Worm (Caenorhabditis elegans) whole organism, L2 larva: ENCODE results near the gene Y41G9A.17.

ENCODE experiments used
- C34F6.9 ChIP-seq: fragments of 150-350 bp; optimal IDR thresholded peaks from 2 replicates; lab custom pipeline; 2014; ENCODE audit warnings: missing biosample characterization, missing genetic modification characterization
- R02D3.7 ChIP-seq: fragments of 150-350 bp; optimal IDR thresholded peaks from 2 replicates; lab custom pipeline; 2014; ENCODE audit warnings: missing biosample characterization, missing genetic modification characterization
- Y55F3AM.14 ChIP-seq: fragments of 200-800 bp; sonication (Bioruptor generic); optimal IDR thresholded peaks from 2 replicates; lab custom pipeline; 2018; ENCODE audit warnings: mild to moderate bottlenecking, missing genetic modification characterization, missing compliant biosample characterization
- ZK546.5 ChIP-seq: sonication (generic microtip); optimal IDR thresholded peaks from 2 replicates; lab custom pipeline; 2017; ENCODE audit warnings: missing biosample characterization, missing genetic modification characterization
- aly-2 ChIP-seq: fragments of 150-350 bp; optimal IDR thresholded peaks from 2 replicates; lab custom pipeline; 2014; ENCODE audit warnings: missing biosample characterization, missing genetic modification characterization
- blmp-1 ChIP-seq: sonication (generic microtip); optimal IDR thresholded peaks from 2 replicates; lab custom pipeline; 2017; ENCODE audit warnings: missing genetic modification characterization, mild to moderate bottlenecking, missing compliant biosample characterization, antibody characterized with exemption, moderate library complexity; ENCODE audit not compliant: insufficient read depth
- ceh-16 ChIP-seq: fragments of 150-350 bp; optimal IDR thresholded peaks from 2 replicates; lab custom pipeline; 2014; ENCODE audit warnings: missing biosample characterization, missing genetic modification characterization
- ceh-82 ChIP-seq: fragments of 150-350 bp; optimal IDR thresholded peaks from 2 replicates; lab custom pipeline; 2014; ENCODE audit warnings: missing biosample characterization, missing genetic modification characterization
- crh-2 ChIP-seq: sonication (generic microtip); optimal IDR thresholded peaks from 2 replicates; lab custom pipeline; 2017; ENCODE audit warnings: missing biosample characterization, missing genetic modification characterization
- dmd-4 ChIP-seq: sonication (generic microtip); optimal IDR thresholded peaks from 2 replicates; lab custom pipeline; 2017; ENCODE audit warnings: missing biosample characterization, missing genetic modification characterization
- egl-27 ChIP-seq: sonication (generic microtip); optimal IDR thresholded peaks from 3 replicates; lab custom pipeline; 2017; ENCODE audit warnings: missing biosample characterization, missing genetic modification reagents, missing genetic modification characterization
- elt-1 ChIP-seq: fragments of 150-350 bp; optimal IDR thresholded peaks from 2 replicates; lab custom pipeline; 2014; ENCODE audit warnings: missing biosample characterization, missing genetic modification characterization
- fos-1 ChIP-seq: fragments of 150-350 bp; optimal IDR thresholded peaks from 2 replicates; lab custom pipeline; 2014; ENCODE audit warnings: missing biosample characterization, missing genetic modification characterization
- gmeb-1 ChIP-seq: fragments of 150-350 bp; optimal IDR thresholded peaks from 2 replicates; lab custom pipeline; 2014; ENCODE audit warnings: missing biosample characterization, missing genetic modification characterization
- lin-39 ChIP-seq: fragments of 150-350 bp; optimal IDR thresholded peaks from 2 replicates; lab custom pipeline; 2014; ENCODE audit warnings: missing biosample characterization, missing genetic modification reagents, missing genetic modification characterization
- lsy-2 ChIP-seq, 2 experiments: fragments of 150-350 bp in 1 of 2; sonication (generic microtip) in 1 of 2; optimal IDR thresholded peaks; 2 replicates each; lab custom pipeline; 2014 to 2017; ENCODE audit warnings: missing biosample characterization in 2 of 2, missing genetic modification characterization in 2 of 2
- mab-5 ChIP-seq: fragments of 150-350 bp; optimal IDR thresholded peaks from 2 replicates; lab custom pipeline; 2014; ENCODE audit warnings: missing biosample characterization, missing genetic modification characterization
- mbf-1 ChIP-seq: sonication (generic microtip); optimal IDR thresholded peaks from 2 replicates; lab custom pipeline; 2017; ENCODE audit warnings: missing biosample characterization, missing genetic modification characterization
- mdl-1 ChIP-seq, 2 experiments: fragments of 150-350 bp in 1 of 2; sonication (generic microtip) in 1 of 2; optimal IDR thresholded peaks; 2 replicates each; lab custom pipeline; 2017; ENCODE audit warnings: missing biosample characterization in 2 of 2, missing genetic modification characterization in 2 of 2
- nhr-10 ChIP-seq: sonication (generic microtip); optimal IDR thresholded peaks from 2 replicates; lab custom pipeline; 2017; ENCODE audit warnings: missing biosample characterization, missing genetic modification characterization
- nhr-11 ChIP-seq: fragments of 150-350 bp; optimal IDR thresholded peaks from 2 replicates; lab custom pipeline; 2014; ENCODE audit warnings: missing biosample characterization, missing genetic modification characterization
- nhr-12 ChIP-seq: fragments of 150-350 bp; optimal IDR thresholded peaks from 2 replicates; lab custom pipeline; 2014; ENCODE audit warnings: missing biosample characterization, missing genetic modification characterization
- nhr-129 ChIP-seq: fragments of 150-350 bp; optimal IDR thresholded peaks from 2 replicates; lab custom pipeline; 2014; ENCODE audit warnings: missing biosample characterization, missing genetic modification characterization
- nhr-23 ChIP-seq: fragments of 150-350 bp; optimal IDR thresholded peaks from 2 replicates; lab custom pipeline; 2014; ENCODE audit warnings: missing biosample characterization, missing genetic modification reagents, missing genetic modification characterization
- nhr-237 ChIP-seq: fragments of 150-350 bp; optimal IDR thresholded peaks from 2 replicates; lab custom pipeline; 2014; ENCODE audit warnings: missing biosample characterization, missing genetic modification characterization
- nhr-25 ChIP-seq: fragments of 150-350 bp; sonication (generic microtip); optimal IDR thresholded peaks from 3 replicates; lab custom pipeline; 2014; ENCODE audit warnings: missing biosample characterization, missing genetic modification characterization
- nhr-77 ChIP-seq: fragments of 150-350 bp; optimal IDR thresholded peaks from 2 replicates; lab custom pipeline; 2014; ENCODE audit warnings: missing biosample characterization, missing genetic modification characterization
- sem-4 ChIP-seq: fragments of 150-350 bp; optimal IDR thresholded peaks from 2 replicates; lab custom pipeline; 2014; ENCODE audit warnings: missing biosample characterization, missing genetic modification reagents, missing genetic modification characterization
- skn-1 ChIP-seq: sonication (generic microtip); optimal IDR thresholded peaks from 2 replicates; lab custom pipeline; 2017; ENCODE audit warnings: missing biosample characterization, missing genetic modification characterization
- sma-3 ChIP-seq: sonication (generic microtip); optimal IDR thresholded peaks from 2 replicates; lab custom pipeline; 2016; ENCODE audit warnings: missing genetic modification reagents, missing genetic modification characterization, missing compliant biosample characterization
- sma-9 ChIP-seq, 2 experiments: fragments of 150-350 bp in 1 of 2; sonication (generic microtip) in 1 of 2; optimal IDR thresholded peaks; 2 replicates each; lab custom pipeline; 2014 to 2016; ENCODE audit warnings: missing genetic modification characterization in 2 of 2, mild to moderate bottlenecking in 1 of 2, missing biosample characterization in 1 of 2, missing compliant biosample characterization in 1 of 2, missing genetic modification reagents in 1 of 2, moderate library complexity in 1 of 2
- snpc-4 ChIP-seq: fragments of 150-350 bp; optimal IDR thresholded peaks from 2 replicates; lab custom pipeline; 2014; ENCODE audit warnings: missing biosample characterization, missing genetic modification characterization
- unc-55 ChIP-seq: fragments of 150-350 bp; sonication (generic microtip); optimal IDR thresholded peaks from 3 replicates; lab custom pipeline; 2014; ENCODE audit warnings: missing biosample characterization, missing genetic modification reagents, missing genetic modification characterization
- ztf-1 ChIP-seq: fragments of 200-800 bp; sonication (Bioruptor generic); conservative IDR thresholded peaks from 2 replicates; pipeline ENCODE4 v1.3.6; 2022; ENCODE audit warnings: missing genetic modification characterization, missing compliant biosample characterization
- ztf-11 ChIP-seq: sonication (generic microtip); optimal IDR thresholded peaks from 2 replicates; lab custom pipeline; 2017; ENCODE audit warnings: missing biosample characterization, missing genetic modification characterization

The Y41G9A.17 gene

ce11 chrX:3035972-3036379 is 36.4 kb upstream of the Y41G9A.17 start (continued):
- TF ChIP-seq C34F6.9 (peak; percentile 84), nhr-11 (tag; lab: Kevin White, UChicago) (peak; percentile 83), nhr-129 (tag; lab: Kevin White, UChicago) (peak; percentile 93), elt-1 (no peak), lin-39 (peak; percentile 75), ztf-1 (GFP tag; lab: Robert Waterston, UW) (no peak), mdl-1 (tag; optimal IDR thresholded peaks at IDR 0.05; lab: Kevin White, UChicago) (peak; percentile 38 to 56), nhr-23 (tag; lab: Kevin White, UChicago) (no peak), nhr-10 (tag; lab: Kevin White, UChicago) (peak; percentile 60), gmeb-1 (peak; percentile 81), sma-9 (GFP tag; optimal IDR thresholded peaks at IDR 0.05; lab: Kevin White, UChicago) (peak; percentile 95), sma-9 (tag; optimal IDR thresholded peaks at IDR 0.05; lab: Kevin White, UChicago) (no peak), lsy-2 (tag; optimal IDR thresholded peaks at IDR 0.05; lab: Kevin White, UChicago) (peak; percentile 86 to 88), nhr-12 (tag; lab: Kevin White, UChicago) (peak; percentile 48), unc-55 (peak; percentile 97), dmd-4 (tag; lab: Kevin White, UChicago) (no peak), nhr-237 (peak; percentile 66), skn-1 (peak; percentile 9), sem-4 (tag; lab: Kevin White, UChicago) (peak; percentile 81), mbf-1 (tag; lab: Kevin White, UChicago) (peak; percentile 59), egl-27 (peak; percentile 94), sma-3 (GFP tag; lab: Kevin White, UChicago) (peak; percentile 87)
- TF ChIP-seq, all 48 proteins: peak for 39

ce11 chrX:3034203-3034602 is 34.7 kb upstream of the Y41G9A.17 start, which contains the start of gene M02F4.2:
Gene M02F4.2, minus strand, starts transcription at chrX:3034303.
- TF ChIP-seq skn-1 (no peak), ceh-82 (tag; lab: Kevin White, UChicago) (no peak), egl-27 (no peak), gmeb-1 (no peak), nhr-11 (tag; lab: Kevin White, UChicago) (no peak), nhr-25 (tag; lab: Kevin White, UChicago) (no peak), dmd-4 (tag; lab: Kevin White, UChicago) (no peak), ztf-11 (tag; lab: Kevin White, UChicago) (no peak), sma-3 (GFP tag; lab: Kevin White, UChicago) (no peak), R02D3.7 (tag; lab: Kevin White, UChicago) (no peak), nhr-10 (tag; lab: Kevin White, UChicago) (no peak), unc-55 (no peak), nhr-77 (no peak)

- no peak for TF ChIP-seq fos-1 (tag; lab: Kevin White, UChicago)
- TF ChIP-seq gmeb-1: no peak
- no peak for TF ChIP-seq ztf-11 (tag; lab: Kevin White, UChicago)
- TF ChIP-seq nhr-25 (tag; lab: Kevin White, UChicago): no peak
- no peak for TF ChIP-seq lin-39
- TF ChIP-seq snpc-4 (tag; lab: Kevin White, UChicago): peak; percentile 17
- TF ChIP-seq lsy-2 (tag; optimal IDR thresholded peaks at IDR 0.05; lab: Kevin White, UChicago): no peak
Observed at ce11 chrX:3033492-3033891, 33.9 kb upstream of the Y41G9A.17 start.

- TF ChIP-seq crh-2 (peak; percentile 55), nhr-77 (no peak), skn-1 (peak; percentile 68), nhr-10 (tag; lab: Kevin White, UChicago) (no peak), fos-1 (tag; lab: Kevin White, UChicago) (peak; percentile 99), sma-9 (GFP tag; optimal IDR thresholded peaks at IDR 0.05; lab: Kevin White, UChicago) (peak; percentile 71), sma-9 (tag; optimal IDR thresholded peaks at IDR 0.05; lab: Kevin White, UChicago) (no peak)
- TF ChIP-seq, all 48 proteins: peak for 4
Observed at ce11 chrX:3031484-3031883, 31.9 kb upstream of the Y41G9A.17 start, which contains the start of gene clec-265. Gene clec-265, plus strand, starts transcription at chrX:3031783.

- TF ChIP-seq ceh-16 (tag; lab: Kevin White, UChicago) (no peak), mab-5 (tag; lab: Kevin White, UChicago) (no peak), ZK546.5 (tag; lab: Kevin White, UChicago) (no peak), Y55F3AM.14 (GFP tag; lab: Kevin White, UChicago) (no peak), aly-2 (tag; lab: Kevin White, UChicago) (no peak), nhr-23 (tag; lab: Kevin White, UChicago) (no peak), nhr-237 (no peak), ztf-1 (GFP tag; lab: Robert Waterston, UW) (no peak), R02D3.7 (tag; lab: Kevin White, UChicago) (no peak), blmp-1 (tag; lab: Kevin White, UChicago) (no peak)
Observed at ce11 chrX:3029030-3029429, 29.5 kb upstream of the Y41G9A.17 start, which contains the start of gene M02F4.1. Gene M02F4.1, minus strand, starts transcription at chrX:3029130.
